Worm (Caenorhabditis elegans) whole organism, young adult: ENCODE measurements around the gene nspb-12.

Source experiments
- B0019.2 ChIP-seq: fragments of 200-800 bp; sonication (Bioruptor generic); conservative IDR thresholded peaks from 2 replicates; pipeline ENCODE4 v1.3.6; 2022; ENCODE audit warnings: missing genetic modification reagents, missing genetic modification characterization, missing compliant biosample characterization
- B0261.1 ChIP-seq: sonication (generic microtip); optimal IDR thresholded peaks from 2 replicates; lab custom pipeline; 2016; ENCODE audit warnings: mild to moderate bottlenecking, missing genetic modification characterization, moderate library complexity, missing compliant biosample characterization
- D2030.7 ChIP-seq: fragments of 200-800 bp; sonication (Bioruptor generic); IDR thresholded peaks from 2 replicates; pipeline ENCODE4 v1.3.6; 2022; ENCODE audit warnings: missing genetic modification reagents, missing genetic modification characterization, missing compliant biosample characterization
- F39B2.1 ChIP-seq: fragments of 200-800 bp; sonication (Bioruptor generic); IDR thresholded peaks from 2 replicates; pipeline ENCODE4 v1.3.6; 2022; ENCODE audit warnings: missing genetic modification reagents, missing genetic modification characterization, missing compliant biosample characterization
- F49E8.2 ChIP-seq: sonication (generic microtip); optimal IDR thresholded peaks from 3 replicates; lab custom pipeline; 2017; ENCODE audit warnings: missing genetic modification characterization, mild to moderate bottlenecking, missing compliant biosample characterization, antibody characterized with exemption, moderate library complexity; ENCODE audit not compliant: insufficient read depth
- F55B11.4 ChIP-seq: sonication (generic microtip); optimal IDR thresholded peaks from 2 replicates; lab custom pipeline; 2016; ENCODE audit warnings: missing compliant biosample characterization, missing genetic modification characterization, borderline replicate concordance; ENCODE audit not compliant: insufficient read depth
- Y56A3A.18 ChIP-seq: fragments of 200-800 bp; sonication (Bioruptor generic); IDR thresholded peaks from 2 replicates; pipeline ENCODE4 v1.3.6; 2022; ENCODE audit warnings: missing genetic modification reagents, missing genetic modification characterization, missing compliant biosample characterization
- Y67H2A.10 ChIP-seq: fragments of 200-800 bp; sonication (Bioruptor generic); conservative IDR thresholded peaks from 2 replicates; pipeline ENCODE4 v1.3.6; 2022; ENCODE audit warnings: missing genetic modification reagents, missing genetic modification characterization, missing compliant biosample characterization
- Y95B8A.8 ChIP-seq: fragments of 200-800 bp; sonication (Bioruptor generic); IDR thresholded peaks from 2 replicates; pipeline ENCODE4 v1.3.6; 2022; ENCODE audit warnings: missing genetic modification reagents, missing genetic modification characterization, missing compliant biosample characterization
- ama-1 ChIP-seq, 3 experiments: fragments of 150-350 bp in 1 of 3; sonication (generic microtip) in 2 of 3; optimal IDR thresholded peaks; 2 replicates each; lab custom pipeline; 2014 to 2018; ENCODE audit warnings: missing biosample characterization in 2 of 3, missing genetic modification characterization in 2 of 3, missing genetic modification reagents in 2 of 3
- attf-3 ChIP-seq: fragments of 200-800 bp; sonication (Bioruptor generic); conservative IDR thresholded peaks from 2 replicates; pipeline ENCODE4 v1.3.6; 2022; ENCODE audit warnings: missing genetic modification reagents, missing genetic modification characterization, missing compliant biosample characterization
- attf-5 ChIP-seq: fragments of 200-800 bp; sonication (Bioruptor generic); optimal IDR thresholded peaks from 2 replicates; lab custom pipeline; 2018; ENCODE audit warnings: mild to moderate bottlenecking, missing genetic modification characterization, missing compliant biosample characterization
- bed-2 ChIP-seq: fragments of 200-800 bp; sonication (Bioruptor generic); IDR thresholded peaks from 2 replicates; pipeline ENCODE4 v1.3.6; 2022; ENCODE audit warnings: missing genetic modification reagents, missing genetic modification characterization, missing compliant biosample characterization
- ceh-40 ChIP-seq: fragments of 200-800 bp; sonication (Bioruptor generic); IDR thresholded peaks from 2 replicates; pipeline ENCODE4 v1.3.6; 2022; ENCODE audit warnings: missing genetic modification characterization, missing compliant biosample characterization
- ceh-58 ChIP-seq: fragments of 200-800 bp; sonication (Bioruptor generic); IDR thresholded peaks from 2 replicates; pipeline ENCODE4 v1.3.6; 2022; ENCODE audit warnings: missing genetic modification characterization, missing compliant biosample characterization
- ceh-91 ChIP-seq: fragments of 200-800 bp; sonication (Bioruptor generic); IDR thresholded peaks from 2 replicates; pipeline ENCODE4 v1.3.6; 2022; ENCODE audit warnings: missing genetic modification reagents, missing genetic modification characterization, missing compliant biosample characterization
- dox-1 ChIP-seq: fragments of 200-800 bp; sonication (Bioruptor generic); IDR thresholded peaks from 2 replicates; pipeline ENCODE4 v1.3.6; 2022; ENCODE audit warnings: missing genetic modification reagents, missing genetic modification characterization, missing compliant biosample characterization
- dpl-1 ChIP-seq: fragments of 150-350 bp; optimal IDR thresholded peaks from 2 replicates; lab custom pipeline; 2014; ENCODE audit warnings: missing biosample characterization, missing genetic modification reagents, missing genetic modification characterization
- egrh-3 ChIP-seq: fragments of 200-800 bp; sonication (Bioruptor generic); IDR thresholded peaks from 2 replicates; pipeline ENCODE4 v1.3.6; 2022; ENCODE audit warnings: missing genetic modification reagents, missing genetic modification characterization, missing compliant biosample characterization
- hmg-1.2 ChIP-seq: fragments of 200-800 bp; sonication (Bioruptor generic); IDR thresholded peaks from 2 replicates; pipeline ENCODE4 v1.3.6; 2022; ENCODE audit warnings: missing genetic modification reagents, missing genetic modification characterization, missing compliant biosample characterization
- hmg-20 ChIP-seq: fragments of 200-800 bp; sonication (Bioruptor generic); IDR thresholded peaks from 2 replicates; pipeline ENCODE4 v1.3.6; 2022; ENCODE audit warnings: missing genetic modification reagents, missing genetic modification characterization, missing compliant biosample characterization
- hrde-1 ChIP-seq: sonication (generic microtip); optimal IDR thresholded peaks from 2 replicates; lab custom pipeline; 2016; ENCODE audit warnings: missing genetic modification characterization, mild to moderate bottlenecking, missing compliant biosample characterization, moderate library complexity, missing genotype, missing genetic modification reagents, borderline replicate concordance
- lin-26 ChIP-seq: fragments of 200-800 bp; sonication (Bioruptor generic); IDR thresholded peaks from 2 replicates; pipeline ENCODE4 v1.3.6; 2022; ENCODE audit warnings: missing genetic modification reagents, missing genetic modification characterization, missing compliant biosample characterization
- lin-35 ChIP-seq, 3 experiments: fragments of 150-350 bp in 2 of 3; sonication (generic microtip) in 1 of 3; optimal IDR thresholded peaks; 2 replicates each; lab custom pipeline; 2014 to 2018; ENCODE audit warnings: missing biosample characterization in 3 of 3, missing genetic modification characterization in 3 of 3, missing genetic modification reagents in 3 of 3
- lir-1 ChIP-seq: fragments of 200-800 bp; sonication (Bioruptor generic); conservative IDR thresholded peaks from 2 replicates; pipeline ENCODE4 v1.3.6; 2022; ENCODE audit warnings: missing genetic modification reagents, missing genetic modification characterization, missing compliant biosample characterization
- madf-6 ChIP-seq: fragments of 200-800 bp; sonication (Bioruptor generic); IDR thresholded peaks from 2 replicates; pipeline ENCODE4 v1.3.6; 2022; ENCODE audit warnings: missing genetic modification reagents, missing genetic modification characterization, missing compliant biosample characterization
- madf-8 ChIP-seq: fragments of 200-800 bp; sonication (Bioruptor generic); conservative IDR thresholded peaks from 2 replicates; pipeline ENCODE4 v1.3.6; 2022; ENCODE audit warnings: missing genetic modification reagents, missing genetic modification characterization, missing compliant biosample characterization
- mcd-1 ChIP-seq: fragments of 200-800 bp; sonication (Bioruptor generic); IDR thresholded peaks from 2 replicates; pipeline ENCODE4 v1.3.6; 2022; ENCODE audit warnings: missing genetic modification reagents, missing genetic modification characterization, missing compliant biosample characterization
- mes-4 ChIP-seq: sonication (generic microtip); optimal IDR thresholded peaks from 2 replicates; lab custom pipeline; 2016; ENCODE audit warnings: missing genotype, missing genetic modification characterization, missing compliant biosample characterization
- mxl-1 ChIP-seq: sonication (generic microtip); optimal IDR thresholded peaks from 2 replicates; lab custom pipeline; 2016; ENCODE audit warnings: missing genetic modification characterization, missing compliant biosample characterization
- nhr-120 ChIP-seq: fragments of 200-800 bp; sonication (Bioruptor generic); IDR thresholded peaks from 2 replicates; pipeline ENCODE4 v1.3.6; 2022; ENCODE audit warnings: missing genetic modification characterization, missing compliant biosample characterization
- nhr-27 ChIP-seq: fragments of 200-800 bp; sonication (Bioruptor generic); optimal IDR thresholded peaks from 2 replicates; lab custom pipeline; 2018; ENCODE audit warnings: mild to moderate bottlenecking, missing genetic modification characterization, moderate library complexity, missing compliant biosample characterization
- pbrm-1 ChIP-seq: fragments of 200-800 bp; sonication (Bioruptor generic); IDR thresholded peaks from 2 replicates; pipeline ENCODE4 v1.3.6; 2022; ENCODE audit warnings: missing genetic modification reagents, missing genetic modification characterization, missing compliant biosample characterization
- repo-1 ChIP-seq: sonication (generic microtip); optimal IDR thresholded peaks from 2 replicates; lab custom pipeline; 2017; ENCODE audit warnings: mild to moderate bottlenecking, missing genetic modification characterization, missing compliant biosample characterization
- snpc-1.1 ChIP-seq: sonication (generic microtip); optimal IDR thresholded peaks from 2 replicates; lab custom pipeline; 2017; ENCODE audit warnings: missing genetic modification characterization, mild to moderate bottlenecking, missing compliant biosample characterization, antibody characterized with exemption, moderate library complexity, missing genotype, missing genetic modification reagents; ENCODE audit not compliant: insufficient read depth
- snpc-3.4 ChIP-seq: sonication (generic microtip); optimal IDR thresholded peaks from 2 replicates; lab custom pipeline; 2017; ENCODE audit warnings: missing genetic modification characterization, mild to moderate bottlenecking, missing compliant biosample characterization, antibody characterized with exemption, moderate library complexity, missing genotype, missing genetic modification reagents
- snpc-4 ChIP-seq, 5 experiments: fragments of 150-350 bp in 1 of 5; sonication (generic microtip) in 4 of 5; optimal IDR thresholded peaks; 2 replicates each; lab custom pipeline; 2014 to 2018; ENCODE audit warnings: missing genetic modification characterization in 5 of 5, missing biosample characterization in 3 of 5, antibody characterized with exemption in 2 of 5, mild to moderate bottlenecking in 2 of 5, missing compliant biosample characterization in 2 of 5, missing genotype in 2 of 5, moderate library complexity in 2 of 5, missing genetic modification reagents in 1 of 5
- tbp1 ChIP-seq: fragments of 200-800 bp; sonication (Bioruptor generic); optimal IDR thresholded peaks from 2 replicates; lab custom pipeline; 2018; ENCODE audit warnings: mild to moderate bottlenecking, missing genetic modification characterization, missing compliant biosample characterization
- unc-130 ChIP-seq: sonication (generic microtip); optimal IDR thresholded peaks from 2 replicates; lab custom pipeline; 2016; ENCODE audit warnings: missing genetic modification reagents, missing genetic modification characterization, missing compliant biosample characterization
- unc-62 ChIP-seq: fragments of 150-350 bp; optimal IDR thresholded peaks from 2 replicates; lab custom pipeline; 2014; ENCODE audit warnings: missing biosample characterization, missing genetic modification reagents, missing genetic modification characterization
- zim-3 ChIP-seq: sonication (generic microtip); optimal IDR thresholded peaks from 2 replicates; lab custom pipeline; 2017; ENCODE audit warnings: mild to moderate bottlenecking, missing genetic modification characterization, moderate library complexity, missing compliant biosample characterization
- ztf-22 ChIP-seq: fragments of 200-800 bp; sonication (Bioruptor generic); optimal IDR thresholded peaks from 2 replicates; lab custom pipeline; 2018; ENCODE audit warnings: mild to moderate bottlenecking, missing genetic modification characterization, moderate library complexity, missing compliant biosample characterization
- ztf-26 ChIP-seq: sonication (generic microtip); optimal IDR thresholded peaks from 2 replicates; lab custom pipeline; 2017; ENCODE audit warnings: missing genetic modification characterization, missing compliant biosample characterization
- ztf-3 ChIP-seq: fragments of 200-800 bp; sonication (Bioruptor generic); optimal IDR thresholded peaks from 2 replicates; lab custom pipeline; 2018; ENCODE audit warnings: mild to moderate bottlenecking, missing genetic modification characterization, missing compliant biosample characterization

nspb-12 gene

DNA sequence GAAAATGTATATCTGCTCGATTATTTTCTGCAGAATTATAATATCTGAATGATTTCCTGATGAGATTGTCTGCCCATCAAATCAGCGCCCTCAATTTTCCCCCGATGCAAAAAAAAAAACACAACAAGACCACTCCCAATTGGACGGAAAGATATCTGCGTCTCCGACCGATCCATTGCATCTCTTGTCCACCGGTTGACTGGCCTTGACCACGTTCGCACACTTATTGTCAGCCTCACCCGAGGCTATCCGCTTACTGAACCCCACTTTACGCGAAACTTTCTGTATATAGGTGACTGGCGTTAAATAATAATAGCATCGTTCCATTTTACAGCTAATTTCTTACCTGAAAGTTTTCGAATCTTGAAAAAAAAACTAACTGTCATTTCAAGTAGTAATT lies 25.8 kb upstream of the nspb-12 start (continued):
- TF ChIP-seq nhr-27 (tag; lab: Kevin White, UChicago) (no peak), hmg-20 (GFP tag; lab: Robert Waterston, UW) (no peak), ztf-3 (GFP tag; lab: Kevin White, UChicago) (no peak), hrde-1 (tag; lab: Kevin White, UChicago) (peak; percentile 38), mes-4 (tag; lab: Kevin White, UChicago) (no peak), nhr-120 (GFP tag; lab: Robert Waterston, UW) (no peak), unc-130 (GFP tag; lab: Kevin White, UChicago) (no peak), repo-1 (tag; lab: Kevin White, UChicago) (no peak), pbrm-1 (GFP tag; lab: Robert Waterston, UW) (no peak), egrh-3 (no peak), bed-2 (GFP tag; lab: Robert Waterston, UW) (no peak), ceh-40 (GFP tag; lab: Robert Waterston, UW) (no peak), B0261.1 (tag; lab: Kevin White, UChicago) (no peak), B0019.2 (GFP tag; lab: Robert Waterston, UW) (no peak), unc-62 (GFP tag; lab: Kevin White, UChicago) (no peak), snpc-3.4 (tag; lab: Kevin White, UChicago) (no peak), mxl-1 (tag; lab: Kevin White, UChicago) (no peak), ama-1 (optimal IDR thresholded peaks at IDR 0.05; lab: Kevin White, UChicago) (peak; percentile 48), ama-1 (GFP tag; optimal IDR thresholded peaks at IDR 0.05; lab: Kevin White, UChicago) (no peak), Y56A3A.18 (GFP tag; lab: Robert Waterston, UW) (0 out of 2 replicates have a peak, but pooled peaks have one; percentile 35), F39B2.1 (GFP tag; lab: Robert Waterston, UW) (no peak), snpc-4 (GFP tag; optimal IDR thresholded peaks at IDR 0.05; lab: Kevin White, UChicago) (no peak), snpc-4 (tag; optimal IDR thresholded peaks at IDR 0.05; lab: Kevin White, UChicago) (no peak), zim-3 (tag; lab: Kevin White, UChicago) (no peak), lin-26 (GFP tag; lab: Robert Waterston, UW) (no peak), Y95B8A.8 (GFP tag; lab: Robert Waterston, UW) (no peak), ceh-58 (GFP tag; lab: Robert Waterston, UW) (no peak), lir-1 (GFP tag; lab: Robert Waterston, UW) (no peak), hmg-1.2 (peak; percentile 33; the same call in 1 of the 2 replicates), F55B11.4 (tag; lab: Kevin White, UChicago) (no peak), ztf-26 (tag; lab: Kevin White, UChicago) (no peak), madf-8 (no peak)

DNA sequence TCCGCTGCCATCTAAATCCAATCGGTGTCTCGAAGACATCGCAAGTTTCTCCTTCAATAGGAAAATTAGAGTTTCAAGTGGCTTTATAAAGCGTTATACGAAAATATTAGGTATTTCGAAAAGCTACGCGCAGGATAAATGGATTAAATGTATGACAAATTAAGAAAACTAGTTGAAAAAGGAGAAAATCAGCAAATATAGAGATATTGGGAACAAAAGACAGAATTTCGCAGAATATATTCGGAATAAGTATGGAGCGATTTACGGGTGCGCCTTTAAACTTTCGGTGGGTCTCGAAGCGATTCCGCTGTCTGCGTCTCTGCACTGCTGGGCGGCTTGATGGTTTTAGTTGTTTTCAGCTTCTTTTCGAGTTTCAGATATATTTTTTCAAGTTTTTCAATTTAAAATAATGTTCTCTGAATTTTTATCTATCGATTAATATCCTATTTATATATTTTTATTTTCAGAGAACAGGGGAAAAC lies 23.1 kb upstream of the nspb-12 start, which contains the start of the genes ddx-15 and ucr-1:
Gene ddx-15, minus strand, starts transcription at position 51 of the 482 bp plus-strand sequence.
Gene ucr-1, plus strand, starts transcription at position 468 of the 482 bp plus-strand sequence.
- TF ChIP-seq tbp1 (GFP tag; lab: Kevin White, UChicago) (peak; percentile 40), hmg-1.2 (peak; percentile 86), ztf-22 (no peak), snpc-3.4 (tag; lab: Kevin White, UChicago) (peak; percentile 56), D2030.7 (peak; percentile 62), B0261.1 (tag; lab: Kevin White, UChicago) (no peak), mcd-1 (GFP tag; lab: Robert Waterston, UW) (peak; percentile 74), ceh-40 (GFP tag; lab: Robert Waterston, UW) (no peak), attf-3 (GFP tag; lab: Robert Waterston, UW) (peak; percentile 51; the same call in 1 of the 2 replicates), madf-8 (peak; percentile 31; the same call in 1 of the 2 replicates), F49E8.2 (tag; lab: Kevin White, UChicago) (peak; percentile 21), ceh-91 (peak; percentile 64), snpc-4 (GFP tag; optimal IDR thresholded peaks at IDR 0.05; lab: Kevin White, UChicago) (no peak), snpc-4 (tag; optimal IDR thresholded peaks at IDR 0.05; lab: Kevin White, UChicago) (peak in 2 of 4 experiments; percentile 1 to 45), snpc-1.1 (tag; lab: Kevin White, UChicago) (peak; percentile 8), madf-6 (GFP tag; lab: Robert Waterston, UW) (peak; percentile 79), pbrm-1 (GFP tag; lab: Robert Waterston, UW) (peak; percentile 59; the same call in 1 of the 2 replicates), B0019.2 (GFP tag; lab: Robert Waterston, UW) (peak; percentile 52; the same call in 1 of the 2 replicates), Y67H2A.10 (no peak), lin-35 (GFP tag; optimal IDR thresholded peaks at IDR 0.05; lab: Kevin White, UChicago) (peak in 1 of 3 experiments; percentile 36), attf-5 (peak; percentile 63), dpl-1 (GFP tag; lab: Kevin White, UChicago) (peak; percentile 53), dox-1 (GFP tag; lab: Robert Waterston, UW) (peak; percentile 66)
